Worm (Caenorhabditis elegans) whole organism, L4 larva: ENCODE measurements around the gene pigc-1.

Experiments used
- D1046.2 ChIP-seq: fragments of 200-800 bp; sonication (Bioruptor generic); IDR thresholded peaks from 2 replicates; pipeline ENCODE4 v1.3.6; 2022; ENCODE audit warnings: missing genetic modification characterization, missing compliant biosample characterization
- F37D6.2 ChIP-seq: sonication (generic microtip); optimal IDR thresholded peaks from 2 replicates; lab custom pipeline; 2016; ENCODE audit warnings: mild to moderate bottlenecking, missing genetic modification characterization, missing compliant biosample characterization
- F44E2.7 ChIP-seq: fragments of 200-800 bp; sonication (Bioruptor generic); IDR thresholded peaks from 2 replicates; pipeline ENCODE4 v2.1.2; 2022; ENCODE audit warnings: missing genetic modification characterization, missing compliant biosample characterization
- Y5F2A.4 ChIP-seq: fragments of 200-800 bp; sonication (Bioruptor generic); optimal IDR thresholded peaks from 2 replicates; lab custom pipeline; 2018; ENCODE audit warnings: mild to moderate bottlenecking, missing genetic modification characterization, missing compliant biosample characterization
- Y75B8A.6 ChIP-seq: fragments of 200-800 bp; sonication (Bioruptor generic); IDR thresholded peaks from 2 replicates; pipeline ENCODE4 v1.3.6; 2022; ENCODE audit warnings: missing genetic modification reagents, missing genetic modification characterization, missing compliant biosample characterization
- ZK337.2 ChIP-seq: fragments of 200-800 bp; sonication (Bioruptor generic); IDR thresholded peaks from 2 replicates; pipeline ENCODE4 v1.3.6; 2022; ENCODE audit warnings: missing genetic modification reagents, missing genetic modification characterization, missing compliant biosample characterization
- ZK546.5 ChIP-seq, 2 experiments: sonication (generic microtip); optimal IDR thresholded peaks; 2 replicates each; lab custom pipeline; 2017; ENCODE audit warnings: missing biosample characterization in 2 of 2, missing genetic modification characterization in 2 of 2
- aha-1 ChIP-seq: fragments of 150-350 bp; peaks from one replicate; lab custom pipeline; 2014; ENCODE audit warnings: missing biosample characterization, missing genetic modification characterization
- ama-1 ChIP-seq: fragments of 150-350 bp; optimal IDR thresholded peaks from 2 replicates; lab custom pipeline; 2014; ENCODE audit warnings: inconsistent platforms, mixed read lengths
- arid-1 ChIP-seq: fragments of 200-800 bp; sonication (Bioruptor generic); conservative IDR thresholded peaks from 2 replicates; pipeline ENCODE4 v1.3.6; 2022; ENCODE audit warnings: missing genetic modification reagents, missing genetic modification characterization, missing compliant biosample characterization
- ceh-32 ChIP-seq: sonication (generic microtip); optimal IDR thresholded peaks from 2 replicates; lab custom pipeline; 2016; ENCODE audit warnings: mild to moderate bottlenecking, missing genetic modification characterization, missing compliant biosample characterization; ENCODE audit not compliant: poor library complexity
- ceh-44 ChIP-seq: fragments of 200-800 bp; sonication (Bioruptor generic); IDR thresholded peaks from 2 replicates; pipeline ENCODE4 v1.3.6; 2022; ENCODE audit warnings: missing genetic modification reagents, missing genetic modification characterization, missing compliant biosample characterization
- ceh-82 ChIP-seq: sonication (generic microtip); optimal IDR thresholded peaks from 2 replicates; lab custom pipeline; 2017; ENCODE audit warnings: missing biosample characterization, missing genetic modification characterization
- daf-19 ChIP-seq: fragments of 200-800 bp; sonication (Bioruptor generic); conservative IDR thresholded peaks from 2 replicates; pipeline ENCODE4 v1.3.6; 2022; ENCODE audit warnings: missing genetic modification characterization, missing compliant biosample characterization
- dmd-6 ChIP-seq: fragments of 200-800 bp; sonication (Bioruptor generic); IDR thresholded peaks from 2 replicates; pipeline ENCODE4 v1.3.6; 2022; ENCODE audit warnings: missing genetic modification reagents, missing genetic modification characterization, missing compliant biosample characterization
- dmd-9 ChIP-seq: fragments of 200-800 bp; sonication (Bioruptor generic); IDR thresholded peaks from 2 replicates; pipeline ENCODE4 v1.3.6; 2022; ENCODE audit warnings: missing genetic modification reagents, missing genetic modification characterization, missing compliant biosample characterization
- duxl-1 ChIP-seq: sonication (generic microtip); optimal IDR thresholded peaks from 2 replicates; lab custom pipeline; 2016; ENCODE audit warnings: mild to moderate bottlenecking, missing genetic modification characterization, moderate library complexity, missing compliant biosample characterization; ENCODE audit not compliant: poor library complexity
- egl-27 ChIP-seq: sonication (generic microtip); optimal IDR thresholded peaks from 3 replicates; lab custom pipeline; 2017; ENCODE audit warnings: missing biosample characterization, missing genetic modification reagents, missing genetic modification characterization
- gei-8 ChIP-seq: fragments of 200-800 bp; sonication (Bioruptor generic); optimal IDR thresholded peaks from 2 replicates; lab custom pipeline; 2018; ENCODE audit warnings: mild to moderate bottlenecking, missing genetic modification characterization, missing compliant biosample characterization
- hif-1 ChIP-seq, 2 experiments: sonication (generic microtip); optimal IDR thresholded peaks; 2 replicates each; lab custom pipeline; 2016 to 2017; ENCODE audit warnings: missing compliant biosample characterization in 2 of 2, missing genetic modification characterization in 2 of 2, missing genetic modification reagents in 2 of 2, missing genotype in 2 of 2, mild to moderate bottlenecking in 1 of 2
- lim-7 ChIP-seq: fragments of 200-800 bp; sonication (Bioruptor generic); IDR thresholded peaks from 2 replicates; pipeline ENCODE4 v1.3.6; 2022; ENCODE audit warnings: missing genetic modification characterization, missing compliant biosample characterization
- lin-38 ChIP-seq: fragments of 200-800 bp; sonication (Bioruptor generic); IDR thresholded peaks from 2 replicates; pipeline ENCODE4 v1.3.6; 2022; ENCODE audit warnings: missing genetic modification reagents, missing genetic modification characterization, missing compliant biosample characterization
- lin-39 ChIP-seq: fragments of 150-350 bp; optimal IDR thresholded peaks from 2 replicates; lab custom pipeline; 2014; ENCODE audit warnings: missing biosample characterization, missing genetic modification reagents, missing genetic modification characterization
- lir-3 ChIP-seq: sonication (generic microtip); optimal IDR thresholded peaks from 2 replicates; lab custom pipeline; 2016; ENCODE audit warnings: mild to moderate bottlenecking, missing genetic modification characterization, missing compliant biosample characterization
- lsy-2 ChIP-seq, 2 experiments: fragments of 150-350 bp in 1 of 2; sonication (generic microtip) in 1 of 2; optimal IDR thresholded peaks; 2 replicates each; lab custom pipeline; 2014 to 2017; ENCODE audit warnings: missing biosample characterization in 2 of 2, missing genetic modification characterization in 2 of 2
- mep-1 ChIP-seq: fragments of 150-350 bp; sonication (generic microtip); optimal IDR thresholded peaks from 3 replicates; lab custom pipeline; 2014; ENCODE audit warnings: missing biosample characterization, missing genetic modification characterization
- nhr-10 ChIP-seq: fragments of 150-350 bp; optimal IDR thresholded peaks from 2 replicates; lab custom pipeline; 2014; ENCODE audit warnings: missing biosample characterization, missing genetic modification characterization
- nhr-102 ChIP-seq: sonication (generic microtip); optimal IDR thresholded peaks from 2 replicates; lab custom pipeline; 2016; ENCODE audit warnings: mild to moderate bottlenecking, missing genetic modification characterization, moderate library complexity, missing compliant biosample characterization
- nhr-111 ChIP-seq: fragments of 200-800 bp; sonication (Bioruptor generic); optimal IDR thresholded peaks from 2 replicates; lab custom pipeline; 2018; ENCODE audit warnings: mild to moderate bottlenecking, missing genetic modification characterization, missing compliant biosample characterization
- nhr-237 ChIP-seq: sonication (generic microtip); optimal IDR thresholded peaks from 2 replicates; lab custom pipeline; 2017; ENCODE audit warnings: missing biosample characterization, missing genetic modification characterization
- nhr-41 ChIP-seq: fragments of 200-800 bp; sonication (Bioruptor generic); IDR thresholded peaks from 2 replicates; pipeline ENCODE4 v1.3.6; 2022; ENCODE audit warnings: missing genetic modification reagents, missing genetic modification characterization, missing compliant biosample characterization
- nhr-76 ChIP-seq: fragments of 150-350 bp; optimal IDR thresholded peaks from 2 replicates; lab custom pipeline; 2014; ENCODE audit warnings: missing biosample characterization, missing genetic modification characterization
- pha-4 ChIP-seq, 2 experiments: fragments of 150-350 bp in 1 of 2; fragments of 200-800 bp in 1 of 2; sonication (Bioruptor generic) in 1 of 2; IDR thresholded peaks in 1 of 2; optimal IDR thresholded peaks in 1 of 2; 2 replicates each; pipeline versions ENCODE4 v1.3.6 to Lab custom; 2014 to 2022; ENCODE audit warnings: missing genetic modification characterization in 2 of 2, missing genetic modification reagents in 2 of 2, missing biosample characterization in 1 of 2, missing compliant biosample characterization in 1 of 2
- php-3 ChIP-seq: fragments of 200-800 bp; sonication (Bioruptor generic); IDR thresholded peaks from 2 replicates; pipeline ENCODE4 v1.3.6; 2022; ENCODE audit warnings: missing genetic modification reagents, missing genetic modification characterization, missing compliant biosample characterization
- saeg-2 ChIP-seq: fragments of 200-800 bp; sonication (Bioruptor generic); IDR thresholded peaks from 2 replicates; pipeline ENCODE4 v1.3.6; 2022; ENCODE audit warnings: missing genetic modification reagents, missing genetic modification characterization, missing compliant biosample characterization
- skn-1 ChIP-seq: fragments of 150-350 bp; optimal IDR thresholded peaks from 2 replicates; lab custom pipeline; 2014; ENCODE audit warnings: missing biosample characterization, missing genetic modification characterization
- spr-3 ChIP-seq: fragments of 200-800 bp; sonication (Bioruptor generic); optimal IDR thresholded peaks from 2 replicates; lab custom pipeline; 2018; ENCODE audit warnings: mild to moderate bottlenecking, missing genetic modification characterization, missing compliant biosample characterization
- unc-130 ChIP-seq: sonication (generic microtip); optimal IDR thresholded peaks from 2 replicates; lab custom pipeline; 2016; ENCODE audit warnings: missing genetic modification reagents, missing genetic modification characterization, missing compliant biosample characterization
- unc-62 ChIP-seq, 3 experiments: fragments of 150-350 bp in 1 of 3; sonication (generic microtip); optimal IDR thresholded peaks in 2 of 3; peaks in 1 of 3; 1 replicate in 1 of 3; 2 replicates in 2 of 3; lab custom pipeline; 2014 to 2017; ENCODE audit warnings: missing biosample characterization in 3 of 3, missing genetic modification characterization in 3 of 3, missing genetic modification reagents in 3 of 3, missing genotype in 1 of 3
- zag-1 ChIP-seq: fragments of 150-350 bp; optimal IDR thresholded peaks from 2 replicates; lab custom pipeline; 2014; ENCODE audit warnings: missing biosample characterization, missing genetic modification characterization
- ztf-7 ChIP-seq: fragments of 150-350 bp; optimal IDR thresholded peaks from 2 replicates; lab custom pipeline; 2014; ENCODE audit warnings: missing biosample characterization, missing genetic modification characterization

Gene pigc-1

ce11 chrIV:9386038-9386437 lies 43.1 kb upstream of the pigc-1 start, which contains the start of gene daf-15 (continued):
- TF ChIP-seq nhr-102 (tag; lab: Kevin White, UChicago) (no peak), dmd-9 (GFP tag; lab: Robert Waterston, UW) (no peak), ama-1 (lab: Kevin White, UChicago) (no peak), ceh-32 (tag; lab: Kevin White, UChicago) (no peak), nhr-76 (tag; lab: Kevin White, UChicago) (no peak), hif-1 (tag; optimal IDR thresholded peaks at IDR 0.05; lab: Kevin White, UChicago) (no peak), nhr-41 (GFP tag; lab: Robert Waterston, UW) (no peak), lsy-2 (tag; optimal IDR thresholded peaks at IDR 0.05; lab: Kevin White, UChicago) (peak in 1 of 2 experiments; percentile 67), aha-1 (tag; lab: Kevin White, UChicago) (peak; percentile 93), saeg-2 (GFP tag; lab: Robert Waterston, UW) (no peak), gei-8 (GFP tag; lab: Kevin White, UChicago) (no peak), egl-27 (tag; lab: Kevin White, UChicago) (no peak), F44E2.7 (GFP tag; lab: Robert Waterston, UW) (no peak), dmd-6 (GFP tag; lab: Robert Waterston, UW) (no peak), spr-3 (GFP tag; lab: Kevin White, UChicago) (no peak), lim-7 (GFP tag; lab: Robert Waterston, UW) (no peak), ceh-44 (GFP tag; lab: Robert Waterston, UW) (no peak), ztf-7 (tag; lab: Kevin White, UChicago) (no peak), Y5F2A.4 (GFP tag; lab: Kevin White, UChicago) (no peak), Y75B8A.6 (GFP tag; lab: Robert Waterston, UW) (no peak), ZK546.5 (tag; optimal IDR thresholded peaks at IDR 0.05; lab: Kevin White, UChicago) (no peak), daf-19 (GFP tag; lab: Robert Waterston, UW) (no peak), nhr-111 (GFP tag; lab: Kevin White, UChicago) (no peak), mep-1 (tag; lab: Kevin White, UChicago) (peak; percentile 45), lin-38 (peak; percentile 94), unc-130 (GFP tag; lab: Kevin White, UChicago) (no peak), nhr-10 (tag; lab: Kevin White, UChicago) (no peak), pha-4 (GFP tag; IDR thresholded peaks at IDR 0.05; lab: Robert Waterston, UW) (no peak), pha-4 (tag; optimal IDR thresholded peaks at IDR 0.05; lab: Kevin White, UChicago) (no peak), F37D6.2 (tag; lab: Kevin White, UChicago) (no peak), php-3 (GFP tag; lab: Robert Waterston, UW) (no peak), nhr-237 (no peak), duxl-1 (tag; lab: Kevin White, UChicago) (no peak), arid-1 (GFP tag; lab: Robert Waterston, UW) (no peak), lir-3 (tag; lab: Kevin White, UChicago) (no peak), ceh-82 (no peak), lin-39 (tag; lab: Kevin White, UChicago) (no peak), skn-1 (tag; lab: Kevin White, UChicago) (no peak), ZK337.2 (GFP tag; lab: Robert Waterston, UW) (no peak), zag-1 (tag; lab: Kevin White, UChicago) (no peak)

ce11 chrIV:9384826-9385225 lies 41.9 kb upstream of the pigc-1 start, which contains the start of gene C10C5.7:
TSS of gene C10C5.7 (plus strand) at chrIV:9385126.
- TF ChIP-seq D1046.2 (no peak), unc-62 (GFP tag; optimal IDR thresholded peaks at IDR 0.05 in 1 of 2; lab: Kevin White, UChicago) (peak in 1 of 2 experiments; percentile 1), unc-62 (tag; optimal IDR thresholded peaks at IDR 0.05; lab: Kevin White, UChicago) (no peak)
